Worm (Caenorhabditis elegans): ENCODE measurements around the gene T26C5.5.

Gene T26C5.5

DNA sequence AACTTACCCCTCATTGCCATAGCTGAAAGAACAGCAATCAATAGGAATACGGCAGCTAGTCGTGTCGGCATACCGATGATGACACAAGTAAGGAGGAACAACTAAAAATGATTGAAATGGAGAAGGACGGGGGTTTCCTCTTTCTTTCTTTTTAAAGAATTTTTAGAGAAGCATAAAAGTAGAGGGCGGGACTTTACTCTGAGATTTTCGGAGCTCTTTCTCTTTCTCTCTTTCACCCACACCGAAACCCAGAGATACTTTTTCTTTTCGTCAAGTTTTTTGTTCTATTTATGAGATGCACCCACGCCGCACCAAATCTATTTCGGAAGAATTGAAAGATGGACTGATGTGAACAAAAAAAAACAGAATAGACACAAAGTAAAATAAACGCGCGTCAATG lies at the start of gene T26C5.5:
Gene T26C5.5, minus strand, starts transcription at position 101 of the 400 bp plus-strand sequence.
- TF ChIP-seq ceh-83 (GFP tag; optimal IDR thresholded peaks at IDR 0.05): no peak
- TF ChIP-seq lin-13 (tag; optimal IDR thresholded peaks at IDR 0.05): no peak
- no peak for TF ChIP-seq lsy-2 (tag; optimal IDR thresholded peaks at IDR 0.05)
- no peak for TF ChIP-seq blmp-1 (tag; optimal IDR thresholded peaks at IDR 0.05)
- no peak for TF ChIP-seq nhr-12 (tag; optimal IDR thresholded peaks at IDR 0.05)
- TF ChIP-seq mep-1 (tag; optimal IDR thresholded peaks at IDR 0.05): no peak
- TF ChIP-seq unc-120 (tag; optimal IDR thresholded peaks at IDR 0.05; ENCODE audit: poor library complexity, severe bottlenecking): no peak
- TF ChIP-seq nhr-2 (tag; optimal IDR thresholded peaks at IDR 0.05): no peak
- TF ChIP-seq ces-1 (GFP tag; optimal IDR thresholded peaks at IDR 0.05): no peak
- no peak for TF ChIP-seq ceh-39 (tag; optimal IDR thresholded peaks at IDR 0.05)
- TF ChIP-seq M03D4.4 (tag; optimal IDR thresholded peaks at IDR 0.05): no peak
- TF ChIP-seq mls-2 (tag; optimal IDR thresholded peaks at IDR 0.05): no peak
- TF ChIP-seq elt-1 (tag; optimal IDR thresholded peaks at IDR 0.05; ENCODE audit: borderline replicate concordance, insufficient read depth): no peak
- TF ChIP-seq snpc-4 (tag; optimal IDR thresholded peaks at IDR 0.05): no peak
- no peak for TF ChIP-seq cnd-1 (tag; optimal IDR thresholded peaks at IDR 0.05)
- no peak for TF ChIP-seq flh-1 (GFP tag; optimal IDR thresholded peaks at IDR 0.05)
- TF ChIP-seq hlh-1 (tag; optimal IDR thresholded peaks at IDR 0.05): no peak
- no peak for TF ChIP-seq nhr-237 (tag; optimal IDR thresholded peaks at IDR 0.05)
- no peak for TF ChIP-seq ham-2 (GFP tag; optimal IDR thresholded peaks at IDR 0.05)

DNA sequence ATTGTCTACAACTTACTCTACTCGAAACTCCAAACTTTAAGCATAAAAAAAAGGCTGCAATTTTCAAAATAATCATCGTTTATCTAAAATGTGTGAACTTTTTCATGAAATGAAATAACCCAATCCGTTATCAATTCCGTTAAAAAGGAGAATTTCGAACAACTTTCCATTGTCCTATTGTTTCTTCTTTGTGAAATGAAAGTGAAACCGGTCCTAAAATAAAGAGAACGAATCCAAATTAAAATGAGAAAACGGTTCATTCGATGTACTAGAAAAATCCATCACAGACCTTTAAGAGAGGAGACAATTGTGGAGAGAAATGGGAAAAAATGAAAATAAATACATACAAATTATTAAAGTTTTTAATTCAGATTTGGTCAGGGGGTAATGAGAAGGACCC lies 49.1 kb upstream of the T26C5.5 start, which contains the start of gene C01G6.9:
Gene C01G6.9, minus strand, starts transcription at position 141 of the 400 bp plus-strand sequence.
- TF ChIP-seq bed-3 (GFP tag; optimal IDR thresholded peaks at IDR 0.05) (no peak), mls-2 (tag; optimal IDR thresholded peaks at IDR 0.05) (no peak), elt-1 (tag; optimal IDR thresholded peaks at IDR 0.05; ENCODE audit: borderline replicate concordance, insufficient read depth) (no peak), unc-39 (tag; optimal IDR thresholded peaks at IDR 0.05) (no peak), blmp-1 (tag; optimal IDR thresholded peaks at IDR 0.05) (no peak), ceh-43 (GFP tag; optimal IDR thresholded peaks at IDR 0.05) (no peak), drap-1 (GFP tag; optimal IDR thresholded peaks at IDR 0.05) (no peak), M03D4.4 (tag; optimal IDR thresholded peaks at IDR 0.05) (no peak), ztf-11 (tag; optimal IDR thresholded peaks at IDR 0.05) (no peak), nhr-76 (tag; optimal IDR thresholded peaks at IDR 0.05) (no peak), unc-120 (tag; optimal IDR thresholded peaks at IDR 0.05; ENCODE audit: poor library complexity, severe bottlenecking) (no peak), pha-4 (tag; optimal IDR thresholded peaks at IDR 0.05) (no peak), unc-62 (GFP tag; optimal IDR thresholded peaks at IDR 0.05) (no peak), sptf-1 (tag; optimal IDR thresholded peaks at IDR 0.05) (no peak), ceh-83 (GFP tag; optimal IDR thresholded peaks at IDR 0.05) (no peak), mab-5 (tag; optimal IDR thresholded peaks at IDR 0.05) (no peak), nhr-2 (tag; optimal IDR thresholded peaks at IDR 0.05) (no peak), cnd-1 (tag; optimal IDR thresholded peaks at IDR 0.05) (no peak), lin-32 (GFP tag; optimal IDR thresholded peaks at IDR 0.05) (no peak), ham-2 (GFP tag; optimal IDR thresholded peaks at IDR 0.05) (no peak)

ce11 chrII:9291632-9292031 lies 45.1 kb upstream of the T26C5.5 start, which contains the start of gene acs-7:
acs-7 (plus strand) TSS chrII:9292017.
- TF ChIP-seq elt-1 (tag; optimal IDR thresholded peaks at IDR 0.05; ENCODE audit: borderline replicate concordance, insufficient read depth) (no peak), zip-8 (tag; optimal IDR thresholded peaks at IDR 0.05) (no peak), elt-3 (tag; optimal IDR thresholded peaks at IDR 0.05) (no peak), nhr-28 (tag; optimal IDR thresholded peaks at IDR 0.05) (no peak), M03D4.4 (tag; optimal IDR thresholded peaks at IDR 0.05) (no peak), pha-4 (tag; optimal IDR thresholded peaks at IDR 0.05) (no peak)

- TF ChIP-seq M03D4.4 (tag; optimal IDR thresholded peaks at IDR 0.05) (no peak), ham-2 (GFP tag; optimal IDR thresholded peaks at IDR 0.05) (no peak), nhr-237 (tag; optimal IDR thresholded peaks at IDR 0.05) (no peak), lin-32 (GFP tag; optimal IDR thresholded peaks at IDR 0.05) (no peak), ceh-39 (tag; optimal IDR thresholded peaks at IDR 0.05) (no peak), elt-3 (tag; optimal IDR thresholded peaks at IDR 0.05) (no peak), ceh-83 (GFP tag; optimal IDR thresholded peaks at IDR 0.05) (no peak), nhr-76 (tag; optimal IDR thresholded peaks at IDR 0.05) (no peak), nhr-12 (tag; optimal IDR thresholded peaks at IDR 0.05) (no peak), unc-62 (GFP tag; optimal IDR thresholded peaks at IDR 0.05) (no peak), mab-5 (tag; optimal IDR thresholded peaks at IDR 0.05) (no peak), elt-1 (tag; optimal IDR thresholded peaks at IDR 0.05; ENCODE audit: borderline replicate concordance, insufficient read depth) (no peak)
These were observed 42.6 kb upstream of the T26C5.5 start for ce11 chrII:9289127-9289526.
